Worm (Caenorhabditis elegans) whole organism, late embryonic: Measurements from ENCODE around the gene C31C9.9.

Experiments
- C08G9.2 ChIP-seq: sonication (generic microtip); optimal IDR thresholded peaks from 2 replicates; lab custom pipeline; 2016; ENCODE audit warnings: mild to moderate bottlenecking, missing genetic modification characterization, moderate library complexity, missing compliant biosample characterization
- F13H6.1 ChIP-seq: sonication (generic microtip); optimal IDR thresholded peaks from 2 replicates; lab custom pipeline; 2016; ENCODE audit warnings: missing genetic modification characterization, missing compliant biosample characterization
- K09A11.1 ChIP-seq: sonication (generic microtip); optimal IDR thresholded peaks from 2 replicates; lab custom pipeline; 2017; ENCODE audit warnings: antibody characterized with exemption, mild to moderate bottlenecking, missing genetic modification characterization, missing compliant biosample characterization; ENCODE audit not compliant: insufficient read depth
- T23F11.4 ChIP-seq: fragments of 200-800 bp; sonication (Bioruptor generic); optimal IDR thresholded peaks from 2 replicates; lab custom pipeline; 2018; ENCODE audit warnings: mild to moderate bottlenecking, missing genetic modification characterization, missing compliant biosample characterization
- ceh-19 ChIP-seq: fragments of 200-800 bp; sonication (Bioruptor generic); optimal IDR thresholded peaks from 2 replicates; lab custom pipeline; 2018; ENCODE audit warnings: mild to moderate bottlenecking, missing genetic modification characterization, missing compliant biosample characterization
- ceh-34 ChIP-seq: sonication (generic microtip); optimal IDR thresholded peaks from 2 replicates; lab custom pipeline; 2016; ENCODE audit warnings: mild to moderate bottlenecking, missing genetic modification characterization, missing compliant biosample characterization
- ceh-48 ChIP-seq: sonication (generic microtip); optimal IDR thresholded peaks from 2 replicates; lab custom pipeline; 2016; ENCODE audit warnings: missing genetic modification characterization, inconsistent platforms, missing compliant biosample characterization
- ceh-9 ChIP-seq: sonication (generic microtip); optimal IDR thresholded peaks from 2 replicates; lab custom pipeline; 2016; ENCODE audit warnings: mild to moderate bottlenecking, missing genetic modification characterization, inconsistent platforms, missing compliant biosample characterization
- elt-2 ChIP-seq: sonication (generic microtip); optimal IDR thresholded peaks from 2 replicates; lab custom pipeline; 2016; ENCODE audit warnings: missing genetic modification reagents, missing genetic modification characterization, missing compliant biosample characterization
- elt-4 ChIP-seq: sonication (generic microtip); optimal IDR thresholded peaks from 2 replicates; lab custom pipeline; 2016; ENCODE audit warnings: missing genetic modification characterization, missing compliant biosample characterization
- ets-4 ChIP-seq: sonication (generic microtip); optimal IDR thresholded peaks from 2 replicates; lab custom pipeline; 2016; ENCODE audit warnings: missing genetic modification characterization, missing compliant biosample characterization
- fkh-6 ChIP-seq: sonication (generic microtip); optimal IDR thresholded peaks from 2 replicates; lab custom pipeline; 2016; ENCODE audit warnings: missing genetic modification characterization, missing compliant biosample characterization
- hlh-13 ChIP-seq: fragments of 200-800 bp; sonication (Bioruptor generic); optimal IDR thresholded peaks from 2 replicates; lab custom pipeline; 2018; ENCODE audit warnings: mild to moderate bottlenecking, missing genetic modification characterization, missing compliant biosample characterization
- hlh-30 ChIP-seq: sonication (generic microtip); optimal IDR thresholded peaks from 2 replicates; lab custom pipeline; 2017; ENCODE audit warnings: antibody characterized with exemption, missing genetic modification characterization, missing compliant biosample characterization; ENCODE audit not compliant: insufficient read depth
- hlh-8 ChIP-seq: sonication (generic microtip); optimal IDR thresholded peaks from 2 replicates; lab custom pipeline; 2016; ENCODE audit warnings: missing genotype, missing genetic modification characterization, missing compliant biosample characterization
- nfya-1 ChIP-seq: sonication (generic microtip); optimal IDR thresholded peaks from 2 replicates; lab custom pipeline; 2017; ENCODE audit warnings: missing genetic modification characterization, mild to moderate bottlenecking, missing compliant biosample characterization, antibody characterized with exemption, moderate library complexity
- nhr-232 ChIP-seq: sonication (generic microtip); optimal IDR thresholded peaks from 2 replicates; lab custom pipeline; 2016; ENCODE audit warnings: missing genetic modification characterization, missing compliant biosample characterization
- odd-2 ChIP-seq: sonication (generic microtip); optimal IDR thresholded peaks from 2 replicates; lab custom pipeline; 2017; ENCODE audit warnings: antibody characterized with exemption, mild to moderate bottlenecking, missing genetic modification characterization, missing compliant biosample characterization
- pag-3 ChIP-seq: sonication (generic microtip); optimal IDR thresholded peaks from 2 replicates; lab custom pipeline; 2016; ENCODE audit warnings: missing compliant biosample characterization, missing genetic modification characterization, borderline replicate concordance
- pat-9 ChIP-seq: fragments of 200-800 bp; sonication (Bioruptor generic); optimal IDR thresholded peaks from 2 replicates; lab custom pipeline; 2018; ENCODE audit warnings: mild to moderate bottlenecking, missing genetic modification characterization, moderate library complexity, missing compliant biosample characterization
- pha-2 ChIP-seq: sonication (generic microtip); optimal IDR thresholded peaks from 2 replicates; lab custom pipeline; 2017; ENCODE audit warnings: mild to moderate bottlenecking, missing genetic modification characterization, missing compliant biosample characterization
- ref-2 ChIP-seq: sonication (generic microtip); optimal IDR thresholded peaks from 2 replicates; lab custom pipeline; 2016; ENCODE audit warnings: missing genetic modification characterization, missing compliant biosample characterization
- sdc-2 ChIP-seq: sonication (generic microtip); optimal IDR thresholded peaks from 2 replicates; lab custom pipeline; 2016; ENCODE audit warnings: missing genotype, missing genetic modification characterization, missing compliant biosample characterization
- sox-2 ChIP-seq: fragments of 200-800 bp; sonication (Bioruptor generic); IDR thresholded peaks from 2 replicates; pipeline ENCODE4 v1.3.6; 2022; ENCODE audit warnings: missing genetic modification reagents, missing genetic modification characterization, missing compliant biosample characterization
- syd-9 ChIP-seq: sonication (generic microtip); optimal IDR thresholded peaks from 2 replicates; lab custom pipeline; 2016; ENCODE audit warnings: mild to moderate bottlenecking, missing genetic modification characterization, moderate library complexity, missing compliant biosample characterization
- tbx-2 ChIP-seq: sonication (generic microtip); optimal IDR thresholded peaks from 2 replicates; lab custom pipeline; 2016; ENCODE audit warnings: missing genetic modification characterization, missing compliant biosample characterization
- unc-3 ChIP-seq, 2 experiments: fragments of 200-800 bp in 1 of 2; sonication (Bioruptor generic) in 1 of 2; sonication (generic microtip) in 1 of 2; conservative IDR thresholded peaks in 1 of 2; optimal IDR thresholded peaks in 1 of 2; 2 replicates each; pipeline versions ENCODE4 v1.3.6 to Lab custom; 2016 to 2022; ENCODE audit warnings: missing compliant biosample characterization in 2 of 2, missing genetic modification characterization in 2 of 2, missing genetic modification reagents in 1 of 2
- unc-42 ChIP-seq: sonication (generic microtip); optimal IDR thresholded peaks from 2 replicates; lab custom pipeline; 2016; ENCODE audit warnings: missing genotype, missing genetic modification characterization, missing compliant biosample characterization
- unc-86 ChIP-seq: sonication (generic microtip); optimal IDR thresholded peaks from 2 replicates; lab custom pipeline; 2016; ENCODE audit warnings: missing genetic modification characterization, missing compliant biosample characterization

Gene C31C9.9

DNA sequence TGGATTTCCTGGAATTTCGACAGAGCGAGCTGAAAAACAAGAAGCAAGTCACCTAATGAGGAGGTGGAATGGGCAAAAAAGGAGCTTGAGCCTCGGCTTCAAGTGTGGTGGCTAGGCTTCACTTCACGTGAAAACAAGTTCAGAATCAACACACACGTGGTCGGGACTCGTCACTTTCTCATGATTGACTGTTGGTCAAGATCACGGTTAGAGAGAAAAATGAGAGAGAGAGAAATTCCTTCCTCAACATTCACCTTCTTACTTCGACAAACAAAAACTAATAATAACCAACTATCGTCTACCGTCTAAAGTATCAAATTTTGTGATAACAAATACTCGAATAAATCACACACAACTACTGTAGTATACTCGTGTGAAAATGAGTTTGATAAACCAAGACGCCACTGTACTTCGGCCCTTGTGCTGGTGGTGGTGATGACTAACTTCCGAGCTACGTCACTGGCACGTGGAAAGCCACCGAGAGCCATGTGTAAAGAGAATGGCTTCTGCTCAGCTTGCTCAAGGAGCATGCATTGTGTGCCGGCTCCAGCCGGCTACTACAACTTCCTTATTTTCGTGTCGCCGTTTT is 18.9 kb downstream of the C31C9.9 start:
- TF ChIP-seq nfya-1 (no peak), ceh-19 (GFP tag; lab: Kevin White, UChicago) (no peak), unc-86 (no peak), sdc-2 (tag; lab: Kevin White, UChicago) (no peak), ets-4 (no peak), pag-3 (tag; lab: Kevin White, UChicago) (no peak), elt-4 (tag; lab: Kevin White, UChicago) (no peak), elt-2 (tag; lab: Kevin White, UChicago) (no peak), ceh-9 (no peak), unc-42 (tag; lab: Kevin White, UChicago) (no peak), ceh-48 (no peak), hlh-13 (no peak), unc-3 (GFP tag; conservative IDR thresholded peaks at IDR 0.05; lab: Robert Waterston, UW) (no peak), unc-3 (tag; optimal IDR thresholded peaks at IDR 0.05; lab: Kevin White, UChicago) (no peak), hlh-30 (tag; lab: Kevin White, UChicago) (no peak), ceh-34 (tag; lab: Kevin White, UChicago) (no peak), odd-2 (tag; lab: Kevin White, UChicago) (no peak)

DNA sequence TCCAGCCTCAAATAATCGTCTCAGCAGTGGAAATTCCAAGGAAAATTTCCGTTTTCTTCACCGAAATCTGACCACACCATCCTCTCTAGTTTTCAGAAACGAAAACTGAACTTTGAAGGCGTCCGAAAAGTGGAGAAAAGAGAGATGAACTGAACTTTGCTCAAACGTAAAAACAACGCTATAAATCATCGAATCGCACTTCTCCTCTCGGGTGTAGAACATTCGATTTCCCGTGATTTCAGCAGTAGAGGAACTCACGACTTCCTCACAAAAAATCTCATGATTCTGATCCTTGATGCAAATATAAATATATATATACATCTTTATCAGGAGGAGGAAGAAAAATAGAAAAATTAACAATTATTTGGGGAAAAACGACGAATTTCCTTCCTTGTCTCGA is 20.4 kb downstream of the C31C9.9 start:
- TF ChIP-seq C08G9.2 (tag; lab: Kevin White, UChicago) (no peak), unc-3 (GFP tag; conservative IDR thresholded peaks at IDR 0.05; lab: Robert Waterston, UW) (no peak), unc-3 (tag; optimal IDR thresholded peaks at IDR 0.05; lab: Kevin White, UChicago) (no peak), F13H6.1 (no peak), hlh-8 (tag; lab: Kevin White, UChicago) (no peak), sox-2 (GFP tag; lab: Robert Waterston, UW) (no peak), nhr-232 (tag; lab: Kevin White, UChicago) (no peak), pat-9 (tag; lab: Kevin White, UChicago) (no peak), unc-86 (no peak)
- TF ChIP-seq, all 69 proteins: peak for 0

DNA sequence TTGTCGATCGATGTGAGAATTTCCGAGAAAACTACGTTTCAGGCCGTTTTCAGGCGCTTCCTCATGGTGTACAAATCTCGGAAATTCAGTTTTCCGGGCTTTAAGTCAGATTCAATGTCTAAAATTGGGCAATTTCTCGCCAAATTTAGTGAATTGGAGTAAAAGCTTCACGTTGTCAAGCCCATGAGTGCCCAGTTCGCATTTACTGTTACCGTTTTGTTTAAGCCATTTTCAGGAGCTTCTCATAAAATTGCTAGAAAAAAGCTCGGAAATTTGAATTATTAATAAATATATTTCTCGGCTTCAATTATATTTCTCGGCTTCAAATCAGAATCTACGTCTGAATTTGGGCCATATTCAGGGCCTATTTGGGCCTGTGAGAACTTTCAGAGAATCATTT is 23.1 kb downstream of the C31C9.9 start:
- TF ChIP-seq sox-2 (GFP tag; lab: Robert Waterston, UW), result no peak
- no peak for TF ChIP-seq unc-3 (GFP tag; conservative IDR thresholded peaks at IDR 0.05; lab: Robert Waterston, UW)
- TF ChIP-seq unc-3 (tag; optimal IDR thresholded peaks at IDR 0.05; lab: Kevin White, UChicago), result no peak

DNA sequence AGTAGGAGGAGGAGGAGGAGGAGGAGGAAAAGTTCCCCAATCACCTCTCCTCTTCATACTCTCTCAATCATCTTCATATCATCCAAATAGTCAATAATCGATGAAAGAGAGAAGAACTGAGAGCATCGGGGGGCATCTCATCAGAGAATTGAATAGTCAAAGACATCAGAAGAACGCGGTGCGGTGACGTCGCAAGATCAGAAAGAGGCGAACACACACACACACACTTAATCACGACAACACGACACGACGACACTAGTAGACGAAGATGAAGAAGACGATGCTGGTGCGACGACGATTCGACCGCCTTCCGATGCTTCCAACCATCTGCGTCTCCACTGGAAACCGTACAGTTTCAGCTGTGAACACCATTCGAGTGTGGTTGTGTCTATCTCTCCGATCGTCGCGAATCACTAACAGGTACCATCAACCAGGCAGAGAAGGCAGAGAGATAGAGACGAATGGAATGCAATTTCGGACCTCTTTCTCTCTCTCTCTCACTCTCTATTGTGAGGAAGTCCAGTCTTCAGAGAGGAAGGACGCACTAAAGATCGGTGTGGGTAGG is 23.8 kb downstream of the C31C9.9 start:
- TF ChIP-seq ref-2, result peak; percentile 10
- no peak for TF ChIP-seq syd-9 (tag; lab: Kevin White, UChicago)

DNA sequence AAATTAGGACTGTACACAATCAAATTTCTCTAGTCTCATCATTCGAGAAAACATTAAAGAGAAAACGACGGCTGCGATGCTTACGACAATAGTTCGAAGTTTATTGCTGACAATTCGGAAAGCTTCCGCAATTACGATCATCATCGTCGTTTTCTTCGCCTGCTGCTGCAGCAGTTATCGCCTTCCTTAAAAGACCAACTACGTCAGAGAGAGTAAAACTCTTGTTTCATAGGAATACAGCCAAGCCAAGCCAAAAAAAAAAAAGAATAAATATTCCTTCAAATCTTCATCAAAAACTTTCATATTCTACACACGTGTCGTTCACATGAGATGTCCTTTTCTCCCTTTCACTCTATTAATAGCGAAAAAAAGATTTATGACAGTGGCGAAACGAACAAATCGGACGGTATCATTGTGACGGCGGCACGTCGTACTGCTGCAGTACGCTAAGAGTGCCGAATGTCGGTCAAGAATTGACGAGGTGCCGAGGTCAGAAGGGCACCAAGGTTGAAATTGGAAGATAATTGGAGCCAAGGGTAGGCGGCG is 25.0 kb downstream of the C31C9.9 start:
- no peak for TF ChIP-seq T23F11.4
- TF ChIP-seq C08G9.2 (tag; lab: Kevin White, UChicago), result no peak
- no peak for TF ChIP-seq tbx-2 (tag; lab: Kevin White, UChicago)
- TF ChIP-seq nfya-1, result no peak
- TF ChIP-seq K09A11.1, result no peak
- TF ChIP-seq, all 69 proteins: peak for 0

DNA sequence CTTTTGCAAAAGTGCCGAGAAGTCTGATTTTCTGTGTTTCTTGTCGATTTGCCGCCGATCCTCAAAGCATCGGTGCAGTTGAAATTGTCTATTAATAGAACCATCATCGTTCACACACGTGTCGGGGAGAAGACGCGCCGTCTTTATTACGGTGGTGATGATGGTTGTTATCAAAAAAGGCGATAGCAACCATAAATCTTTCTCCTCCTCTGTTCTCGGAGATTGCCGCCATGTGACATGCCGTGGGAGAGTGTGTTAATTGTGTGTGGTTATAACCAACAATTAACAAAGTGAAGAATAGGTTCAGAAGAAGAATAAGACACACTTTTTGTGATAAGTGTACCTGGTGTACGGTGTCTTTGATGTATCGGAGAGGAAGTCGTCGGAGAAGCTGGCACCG is 26.2 kb downstream of the C31C9.9 start:
- TF ChIP-seq fkh-6 (tag; lab: Kevin White, UChicago), result no peak
- no peak for TF ChIP-seq pha-2 (tag; lab: Kevin White, UChicago)
- TF ChIP-seq nhr-232 (tag; lab: Kevin White, UChicago), result no peak
- no peak for TF ChIP-seq nfya-1
